Worm (Caenorhabditis elegans) whole organism, L4 larva: ENCODE measurements around the gene erfa-1.

ENCODE experiments used
- F26F4.8 ChIP-seq: fragments of 200-800 bp; sonication (Bioruptor generic); conservative IDR thresholded peaks from 2 replicates; pipeline ENCODE4 v1.3.6; 2022; ENCODE audit warnings: missing genetic modification characterization, missing compliant biosample characterization
- F37D6.2 ChIP-seq: sonication (generic microtip); optimal IDR thresholded peaks from 2 replicates; lab custom pipeline; 2016; ENCODE audit warnings: mild to moderate bottlenecking, missing genetic modification characterization, missing compliant biosample characterization
- F44E2.7 ChIP-seq: fragments of 200-800 bp; sonication (Bioruptor generic); IDR thresholded peaks from 2 replicates; pipeline ENCODE4 v2.1.2; 2022; ENCODE audit warnings: missing genetic modification characterization, missing compliant biosample characterization
- Y105C5A.15 ChIP-seq: fragments of 200-800 bp; sonication (Bioruptor generic); IDR thresholded peaks from 2 replicates; pipeline ENCODE4 v1.3.6; 2022; ENCODE audit warnings: missing genetic modification characterization, missing compliant biosample characterization
- Y48G9A.11 ChIP-seq: fragments of 200-800 bp; sonication (Bioruptor generic); IDR thresholded peaks from 2 replicates; pipeline ENCODE4 v1.3.6; 2022; ENCODE audit warnings: missing genetic modification reagents, missing genetic modification characterization, missing compliant biosample characterization
- aha-1 ChIP-seq: fragments of 150-350 bp; peaks from one replicate; lab custom pipeline; 2014; ENCODE audit warnings: missing biosample characterization, missing genetic modification characterization
- ama-1 ChIP-seq: fragments of 150-350 bp; optimal IDR thresholded peaks from 2 replicates; lab custom pipeline; 2014; ENCODE audit warnings: inconsistent platforms, mixed read lengths
- ceh-32 ChIP-seq: sonication (generic microtip); optimal IDR thresholded peaks from 2 replicates; lab custom pipeline; 2016; ENCODE audit warnings: mild to moderate bottlenecking, missing genetic modification characterization, missing compliant biosample characterization; ENCODE audit not compliant: poor library complexity
- ceh-44 ChIP-seq: fragments of 200-800 bp; sonication (Bioruptor generic); IDR thresholded peaks from 2 replicates; pipeline ENCODE4 v1.3.6; 2022; ENCODE audit warnings: missing genetic modification reagents, missing genetic modification characterization, missing compliant biosample characterization
- ceh-62 ChIP-seq: sonication (generic microtip); optimal IDR thresholded peaks from 2 replicates; lab custom pipeline; 2017; ENCODE audit warnings: missing biosample characterization, missing genetic modification characterization
- daf-16 ChIP-seq, 3 experiments: sonication (generic microtip); optimal IDR thresholded peaks; 2 replicates each; lab custom pipeline; 2016 to 2017; ENCODE audit warnings: missing genetic modification characterization in 3 of 3, missing genetic modification reagents in 3 of 3, mild to moderate bottlenecking in 2 of 3, missing compliant biosample characterization in 2 of 3, missing biosample characterization in 1 of 3, moderate library complexity in 1 of 3
- dmd-6 ChIP-seq: fragments of 200-800 bp; sonication (Bioruptor generic); IDR thresholded peaks from 2 replicates; pipeline ENCODE4 v1.3.6; 2022; ENCODE audit warnings: missing genetic modification reagents, missing genetic modification characterization, missing compliant biosample characterization
- dmd-8 ChIP-seq: fragments of 200-800 bp; sonication (Bioruptor generic); IDR thresholded peaks from 2 replicates; pipeline ENCODE4 v1.3.6; 2022; ENCODE audit warnings: missing genetic modification characterization, missing compliant biosample characterization
- dve-1 ChIP-seq: sonication (generic microtip); optimal IDR thresholded peaks from 2 replicates; lab custom pipeline; 2017; ENCODE audit warnings: antibody characterized with exemption, mild to moderate bottlenecking, missing genetic modification characterization, missing compliant biosample characterization; ENCODE audit not compliant: insufficient read depth
- egl-43 ChIP-seq: fragments of 200-800 bp; sonication (Bioruptor generic); IDR thresholded peaks from 2 replicates; pipeline ENCODE4 v1.3.6; 2022; ENCODE audit warnings: missing genetic modification reagents, missing genetic modification characterization, missing compliant biosample characterization
- fkh-10 ChIP-seq: fragments of 150-350 bp; optimal IDR thresholded peaks from 2 replicates; lab custom pipeline; 2014; ENCODE audit warnings: missing biosample characterization, missing genetic modification reagents, missing genetic modification characterization
- fos-1 ChIP-seq: fragments of 150-350 bp; optimal IDR thresholded peaks from 2 replicates; lab custom pipeline; 2014; ENCODE audit warnings: missing biosample characterization, missing genetic modification characterization
- gei-8 ChIP-seq: fragments of 200-800 bp; sonication (Bioruptor generic); optimal IDR thresholded peaks from 2 replicates; lab custom pipeline; 2018; ENCODE audit warnings: mild to moderate bottlenecking, missing genetic modification characterization, missing compliant biosample characterization
- hlh-30 ChIP-seq: sonication (generic microtip); optimal IDR thresholded peaks from 2 replicates; lab custom pipeline; 2017; ENCODE audit warnings: antibody characterized with exemption, mild to moderate bottlenecking, missing genetic modification characterization, missing compliant biosample characterization; ENCODE audit not compliant: insufficient read depth
- jun-1 ChIP-seq: fragments of 150-350 bp; optimal IDR thresholded peaks from 2 replicates; lab custom pipeline; 2014; ENCODE audit warnings: missing biosample characterization, missing genetic modification reagents, missing genetic modification characterization
- lin-1 ChIP-seq: fragments of 200-800 bp; sonication (Bioruptor generic); IDR thresholded peaks from 2 replicates; pipeline ENCODE4 v1.3.6; 2022; ENCODE audit warnings: missing genetic modification reagents, missing genetic modification characterization, missing compliant biosample characterization
- lin-13 ChIP-seq: fragments of 150-350 bp; optimal IDR thresholded peaks from 2 replicates; lab custom pipeline; 2014; ENCODE audit warnings: missing biosample characterization, missing genetic modification reagents, missing genetic modification characterization
- lin-15B ChIP-seq: fragments of 150-350 bp; sonication (generic microtip); optimal IDR thresholded peaks from 3 replicates; lab custom pipeline; 2014; ENCODE audit warnings: missing biosample characterization, missing genetic modification characterization
- mdl-1 ChIP-seq, 2 experiments: fragments of 150-350 bp in 1 of 2; sonication (generic microtip) in 1 of 2; optimal IDR thresholded peaks; 2 replicates each; lab custom pipeline; 2014 to 2017; ENCODE audit warnings: missing biosample characterization in 2 of 2, missing genetic modification characterization in 2 of 2
- mep-1 ChIP-seq: fragments of 150-350 bp; sonication (generic microtip); optimal IDR thresholded peaks from 3 replicates; lab custom pipeline; 2014; ENCODE audit warnings: missing biosample characterization, missing genetic modification characterization
- mes-2 ChIP-seq: sonication (generic microtip); optimal IDR thresholded peaks from 2 replicates; lab custom pipeline; 2016; ENCODE audit warnings: missing genotype, mild to moderate bottlenecking, missing genetic modification characterization, missing compliant biosample characterization; ENCODE audit not compliant: poor library complexity, severe bottlenecking
- mxl-2 ChIP-seq: fragments of 200-800 bp; sonication (Bioruptor generic); conservative IDR thresholded peaks from 2 replicates; pipeline ENCODE4 v1.3.6; 2022; ENCODE audit warnings: missing genetic modification reagents, missing genetic modification characterization, missing compliant biosample characterization
- mxl-3 ChIP-seq: fragments of 200-800 bp; sonication (Bioruptor generic); optimal IDR thresholded peaks from 2 replicates; lab custom pipeline; 2018; ENCODE audit warnings: mild to moderate bottlenecking, missing genetic modification characterization, missing compliant biosample characterization
- nhr-10 ChIP-seq: fragments of 150-350 bp; optimal IDR thresholded peaks from 2 replicates; lab custom pipeline; 2014; ENCODE audit warnings: missing biosample characterization, missing genetic modification characterization
- nhr-28 ChIP-seq: fragments of 150-350 bp; optimal IDR thresholded peaks from 2 replicates; lab custom pipeline; 2014; ENCODE audit warnings: missing biosample characterization, missing genetic modification characterization
- nhr-48 ChIP-seq: sonication (generic microtip); optimal IDR thresholded peaks from 2 replicates; lab custom pipeline; 2016; ENCODE audit warnings: mild to moderate bottlenecking, missing genetic modification characterization, missing compliant biosample characterization
- nhr-76 ChIP-seq: fragments of 150-350 bp; optimal IDR thresholded peaks from 2 replicates; lab custom pipeline; 2014; ENCODE audit warnings: missing biosample characterization, missing genetic modification characterization
- nhr-77 ChIP-seq: fragments of 150-350 bp; optimal IDR thresholded peaks from 2 replicates; lab custom pipeline; 2014; ENCODE audit warnings: missing biosample characterization, missing genetic modification characterization
- php-3 ChIP-seq: fragments of 200-800 bp; sonication (Bioruptor generic); IDR thresholded peaks from 2 replicates; pipeline ENCODE4 v1.3.6; 2022; ENCODE audit warnings: missing genetic modification reagents, missing genetic modification characterization, missing compliant biosample characterization
- pqm-1 ChIP-seq: sonication (generic microtip); optimal IDR thresholded peaks from 2 replicates; lab custom pipeline; 2017; ENCODE audit warnings: missing biosample characterization, missing genetic modification characterization
- saeg-2 ChIP-seq: fragments of 200-800 bp; sonication (Bioruptor generic); IDR thresholded peaks from 2 replicates; pipeline ENCODE4 v1.3.6; 2022; ENCODE audit warnings: missing genetic modification reagents, missing genetic modification characterization, missing compliant biosample characterization
- set-16 ChIP-seq: fragments of 200-800 bp; sonication (Bioruptor generic); IDR thresholded peaks from 2 replicates; pipeline ENCODE4 v1.3.6; 2022; ENCODE audit warnings: missing genetic modification reagents, missing genetic modification characterization, missing compliant biosample characterization
- snpc-1.2 ChIP-seq: fragments of 200-800 bp; sonication (Bioruptor generic); IDR thresholded peaks from 2 replicates; pipeline ENCODE4 v1.3.6; 2022; ENCODE audit warnings: missing genetic modification reagents, missing genetic modification characterization, missing compliant biosample characterization
- snpc-4 ChIP-seq: fragments of 150-350 bp; optimal IDR thresholded peaks from 2 replicates; lab custom pipeline; 2014; ENCODE audit warnings: missing biosample characterization, missing genetic modification characterization
- spr-3 ChIP-seq: fragments of 200-800 bp; sonication (Bioruptor generic); optimal IDR thresholded peaks from 2 replicates; lab custom pipeline; 2018; ENCODE audit warnings: mild to moderate bottlenecking, missing genetic modification characterization, missing compliant biosample characterization
- unc-62 ChIP-seq, 3 experiments: fragments of 150-350 bp in 1 of 3; sonication (generic microtip); optimal IDR thresholded peaks in 2 of 3; peaks in 1 of 3; 1 replicate in 1 of 3; 2 replicates in 2 of 3; lab custom pipeline; 2014 to 2017; ENCODE audit warnings: missing biosample characterization in 3 of 3, missing genetic modification characterization in 3 of 3, missing genetic modification reagents in 3 of 3, missing genotype in 1 of 3
- zfp-3 ChIP-seq: fragments of 200-800 bp; sonication (Bioruptor generic); conservative IDR thresholded peaks from 2 replicates; pipeline ENCODE4 v1.3.6; 2022; ENCODE audit warnings: missing genetic modification reagents, missing genetic modification characterization, missing compliant biosample characterization

erfa-1 gene

DNA sequence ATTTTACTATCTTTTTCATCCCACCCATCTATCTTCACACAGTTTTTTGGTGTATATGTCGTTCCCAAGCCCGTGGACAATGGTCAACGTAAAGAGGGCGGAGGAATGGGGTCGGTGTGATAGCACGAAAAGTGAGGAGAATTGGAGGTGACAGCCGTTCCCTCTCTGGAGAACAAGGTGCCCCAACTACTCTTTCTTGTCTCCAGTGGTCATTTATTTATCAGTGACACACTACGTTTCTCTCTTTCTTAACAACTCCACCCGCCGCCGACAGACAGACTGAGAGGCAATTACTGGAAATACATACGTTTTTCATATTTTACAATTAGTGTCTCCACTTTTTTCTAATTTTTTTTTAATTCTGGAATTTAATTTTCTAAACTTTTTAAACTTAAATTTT lies 23.0 kb downstream of the erfa-1 start:
- TF ChIP-seq mxl-3 (GFP tag; lab: Kevin White, UChicago) (no peak), aha-1 (tag; lab: Kevin White, UChicago) (peak; percentile 96)

DNA sequence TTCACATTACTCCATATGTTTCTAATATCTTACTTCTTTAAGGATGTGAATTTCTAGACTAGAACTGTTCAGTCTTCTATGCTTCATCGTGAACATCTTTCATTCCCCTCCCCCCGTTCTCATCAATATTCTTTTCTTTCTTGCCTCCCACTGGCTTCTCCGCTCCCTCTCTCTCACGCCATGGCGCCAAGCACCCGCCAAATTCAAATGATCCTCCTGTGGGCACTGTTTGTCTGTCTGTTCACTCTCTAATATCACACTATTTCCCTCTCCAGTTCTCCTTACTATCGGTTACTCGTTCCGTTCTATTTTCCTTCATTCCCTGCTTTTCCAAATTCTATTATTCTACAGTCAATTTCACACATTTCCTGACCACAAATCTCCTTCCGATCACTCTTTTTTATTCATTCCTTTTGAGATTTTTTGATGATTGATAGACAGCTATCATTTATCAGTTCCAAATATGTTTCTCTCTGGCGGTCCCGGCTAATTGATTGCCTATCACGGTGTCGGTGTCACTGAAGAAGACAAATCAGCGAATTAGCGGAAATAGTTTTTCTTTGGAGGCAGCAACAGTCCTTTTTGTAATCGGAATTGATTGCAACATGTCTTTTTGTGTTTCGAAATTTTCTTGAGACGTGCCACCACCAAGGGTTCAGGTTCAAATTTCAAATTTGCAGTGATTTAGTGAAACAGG lies 24.5 kb downstream of the erfa-1 start:
- TF ChIP-seq mxl-3 (GFP tag; lab: Kevin White, UChicago), result no peak
- peak; percentile 2 for TF ChIP-seq aha-1 (tag; lab: Kevin White, UChicago)
- TF ChIP-seq snpc-4, result no peak
- no peak for TF ChIP-seq lin-1
- no peak for TF ChIP-seq nhr-48 (tag; lab: Kevin White, UChicago)
- peak; percentile 50 for TF ChIP-seq mes-2 (tag; lab: Kevin White, UChicago)
- TF ChIP-seq F44E2.7 (GFP tag; lab: Robert Waterston, UW), result no peak
- TF ChIP-seq jun-1 (tag; lab: Kevin White, UChicago), result no peak
- TF ChIP-seq ceh-44 (GFP tag; lab: Robert Waterston, UW), result no peak
- no peak for TF ChIP-seq ama-1 (lab: Kevin White, UChicago)
- peak in 1 of 2 experiments; percentile 16 for TF ChIP-seq mdl-1 (tag; optimal IDR thresholded peaks at IDR 0.05; lab: Kevin White, UChicago)
- no peak for TF ChIP-seq Y48G9A.11 (GFP tag; lab: Robert Waterston, UW)
- TF ChIP-seq snpc-1.2 (GFP tag; lab: Robert Waterston, UW), result no peak
- TF ChIP-seq fos-1 (tag; lab: Kevin White, UChicago), result no peak
- TF ChIP-seq nhr-10 (tag; lab: Kevin White, UChicago), result no peak
- no peak for TF ChIP-seq ceh-32 (tag; lab: Kevin White, UChicago)
- no peak for TF ChIP-seq pqm-1 (tag; lab: Kevin White, UChicago)
- TF ChIP-seq dve-1 (tag; lab: Kevin White, UChicago), result peak; percentile 12
- TF ChIP-seq zfp-3 (GFP tag; lab: Robert Waterston, UW), result no peak
- peak in 1 of 2 experiments; percentile 86 for TF ChIP-seq unc-62 (GFP tag; optimal IDR thresholded peaks at IDR 0.05 in 1 of 2; lab: Kevin White, UChicago)
- no peak for TF ChIP-seq unc-62 (tag; optimal IDR thresholded peaks at IDR 0.05; lab: Kevin White, UChicago)
- TF ChIP-seq fkh-10 (GFP tag; lab: Kevin White, UChicago), result no peak
- no peak for TF ChIP-seq F37D6.2 (tag; lab: Kevin White, UChicago)
- TF ChIP-seq set-16 (GFP tag; lab: Robert Waterston, UW), result no peak
- TF ChIP-seq dmd-8 (GFP tag; lab: Robert Waterston, UW), result no peak
- TF ChIP-seq mxl-2 (GFP tag; lab: Robert Waterston, UW), result no peak
- TF ChIP-seq egl-43, result no peak
- TF ChIP-seq php-3 (GFP tag; lab: Robert Waterston, UW), result no peak
- TF ChIP-seq, all 104 proteins: peak for 5

ce11 chrV:6461250-6461649 lies 27.3 kb downstream of the erfa-1 start:
- TF ChIP-seq hlh-30 (tag; lab: Kevin White, UChicago) (peak; percentile 63), php-3 (GFP tag; lab: Robert Waterston, UW) (peak; percentile 69; the same call in 1 of the 2 replicates), dmd-6 (GFP tag; lab: Robert Waterston, UW) (peak; percentile 24; the same call in 1 of the 2 replicates), F26F4.8 (GFP tag; lab: Robert Waterston, UW) (no peak)

DNA sequence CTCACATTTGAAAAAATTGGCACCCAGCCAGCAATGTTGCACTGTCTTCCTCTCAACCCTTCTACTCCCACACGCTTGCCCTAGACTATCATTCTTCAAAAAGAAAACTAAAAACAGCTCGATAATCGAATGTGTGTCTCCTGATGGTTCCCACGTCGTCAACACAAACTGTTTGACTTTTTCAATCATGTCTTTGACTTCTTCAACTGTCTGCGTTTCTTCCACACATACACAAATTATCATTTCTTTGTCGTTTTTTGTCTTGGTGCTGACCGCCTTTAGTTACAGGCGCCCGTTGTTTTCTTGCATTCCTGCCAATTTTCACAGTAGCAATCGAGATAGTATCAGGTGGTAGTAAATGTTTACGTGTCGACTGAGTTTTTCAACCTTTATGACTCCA lies 28.7 kb downstream of the erfa-1 start:
- no peak for TF ChIP-seq fkh-10 (GFP tag; lab: Kevin White, UChicago)
- TF ChIP-seq nhr-76 (tag; lab: Kevin White, UChicago), result no peak
- TF ChIP-seq aha-1 (tag; lab: Kevin White, UChicago), result peak; percentile 18
- peak; percentile 73 for TF ChIP-seq hlh-30 (tag; lab: Kevin White, UChicago)
- no peak for TF ChIP-seq ceh-62
- TF ChIP-seq saeg-2 (GFP tag; lab: Robert Waterston, UW), result no peak
- peak; percentile 16 for TF ChIP-seq nhr-77 (tag; lab: Kevin White, UChicago)
- 0 out of 2 replicates have a peak, but pooled peaks have one; percentile 31 for TF ChIP-seq php-3 (GFP tag; lab: Robert Waterston, UW)
- peak; percentile 27 for TF ChIP-seq dve-1 (tag; lab: Kevin White, UChicago)
- peak; percentile 7 for TF ChIP-seq mep-1 (tag; lab: Kevin White, UChicago)
- no peak for TF ChIP-seq spr-3 (GFP tag; lab: Kevin White, UChicago)
- no peak for TF ChIP-seq nhr-10 (tag; lab: Kevin White, UChicago)
- no peak for TF ChIP-seq gei-8 (GFP tag; lab: Kevin White, UChicago)
- no peak for TF ChIP-seq Y105C5A.15
- peak; percentile 76 for TF ChIP-seq nhr-28 (tag; lab: Kevin White, UChicago)
- TF ChIP-seq lin-13 (GFP tag; lab: Kevin White, UChicago), result no peak
- no peak for TF ChIP-seq daf-16 (GFP tag; optimal IDR thresholded peaks at IDR 0.05; lab: Kevin White, UChicago)
- peak; percentile 78 for TF ChIP-seq daf-16 (tag; optimal IDR thresholded peaks at IDR 0.05; lab: Kevin White, UChicago)
- no peak for TF ChIP-seq lin-15B (tag; lab: Kevin White, UChicago)
- peak; percentile 32; the same call in 1 of the 2 replicates for TF ChIP-seq dmd-6 (GFP tag; lab: Robert Waterston, UW)
- TF ChIP-seq ama-1 (lab: Kevin White, UChicago), result no peak
